Worm (Caenorhabditis elegans) whole organism, midembryonic: ENCODE data around the gene rpt-4.

Source experiments
- T22C8.4 ChIP-seq: fragments of 200-800 bp; sonication (Bioruptor generic); IDR thresholded peaks from 2 replicates; pipeline ENCODE4 v1.3.6; 2022; ENCODE audit warnings: missing genetic modification characterization, missing compliant biosample characterization
- cog-1 ChIP-seq: sonication (generic microtip); optimal IDR thresholded peaks from 2 replicates; lab custom pipeline; 2016; ENCODE audit warnings: missing genetic modification characterization, missing compliant biosample characterization
- flt-1 ChIP-seq: fragments of 200-800 bp; sonication (Bioruptor generic); IDR thresholded peaks from 2 replicates; pipeline ENCODE4 v1.3.6; 2022; ENCODE audit warnings: missing genetic modification characterization, missing compliant biosample characterization
- klf-2 ChIP-seq: fragments of 200-800 bp; sonication (Bioruptor generic); conservative IDR thresholded peaks from 2 replicates; pipeline ENCODE4 v1.3.6; 2022; ENCODE audit warnings: missing genetic modification reagents, missing genetic modification characterization, missing compliant biosample characterization
- med-1 ChIP-seq: sonication (generic microtip); optimal IDR thresholded peaks from 2 replicates; lab custom pipeline; 2017; ENCODE audit warnings: missing genetic modification characterization, mild to moderate bottlenecking, missing compliant biosample characterization, antibody characterized with exemption, missing genetic modification reagents; ENCODE audit not compliant: insufficient read depth
- ref-1 ChIP-seq: fragments of 200-800 bp; sonication (Bioruptor generic); conservative IDR thresholded peaks from 2 replicates; pipeline ENCODE4 v1.3.6; 2022; ENCODE audit warnings: missing genetic modification reagents, missing genetic modification characterization, missing compliant biosample characterization
- tab-1 ChIP-seq: fragments of 200-800 bp; sonication (Bioruptor generic); IDR thresholded peaks from 2 replicates; pipeline ENCODE4 v1.3.6; 2022; ENCODE audit warnings: missing genetic modification characterization, missing compliant biosample characterization
- ztf-23 ChIP-seq: fragments of 200-800 bp; sonication (Bioruptor generic); IDR thresholded peaks from 2 replicates; pipeline ENCODE4 v1.3.6; 2022; ENCODE audit warnings: missing genetic modification reagents, missing genetic modification characterization, missing compliant biosample characterization
- ztf-29 ChIP-seq: fragments of 200-800 bp; sonication (Bioruptor generic); IDR thresholded peaks from 2 replicates; pipeline ENCODE4 v1.3.6; 2022; ENCODE audit warnings: missing genetic modification reagents, missing genetic modification characterization, missing compliant biosample characterization

The rpt-4 gene

DNA sequence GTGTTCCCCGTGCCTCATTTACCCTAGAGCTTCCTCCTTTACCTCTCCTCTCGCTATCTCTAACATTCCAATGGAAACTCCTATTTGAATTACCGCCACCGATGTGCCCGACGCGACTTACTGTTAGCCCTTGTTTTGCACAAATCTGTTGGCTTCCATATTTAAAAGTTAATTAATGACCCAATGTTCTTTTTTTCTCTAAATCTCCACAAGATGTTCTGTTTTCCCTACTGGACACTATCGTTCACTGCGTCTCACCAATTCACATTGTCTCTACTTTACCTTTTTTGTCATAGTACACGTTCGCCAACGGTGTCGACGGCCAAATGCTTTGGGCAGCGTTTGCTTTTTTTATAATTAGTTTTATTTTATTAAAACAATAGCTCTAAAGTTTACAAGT lies 45.4 kb downstream of the rpt-4 start:
- TF ChIP-seq med-1 (GFP tag; lab: Kevin White, UChicago) (no peak), klf-2 (no peak), T22C8.4 (GFP tag; lab: Robert Waterston, UW) (no peak), ztf-23 (GFP tag; lab: Robert Waterston, UW) (no peak), ref-1 (GFP tag; lab: Robert Waterston, UW) (no peak), flt-1 (GFP tag; lab: Robert Waterston, UW) (no peak), cog-1 (tag; lab: Kevin White, UChicago) (no peak), tab-1 (GFP tag; lab: Robert Waterston, UW) (no peak), ztf-29 (GFP tag; lab: Robert Waterston, UW) (no peak)
